Fruit fly (Drosophila melanogaster) whole organism, pupa: Measurements from ENCODE around the gene MED6.

ENCODE experiments used
- CG13204 ChIP-seq: fragments of 200-800 bp; sonication (Bioruptor generic); optimal IDR thresholded peaks from 2 replicates; lab custom pipeline; 2018; ENCODE audit warnings: missing biosample characterization, mild to moderate bottlenecking, missing genetic modification characterization, moderate library complexity
- CG15710 ChIP-seq: fragments of 200-800 bp; sonication (Bioruptor generic); optimal IDR thresholded peaks from 2 replicates; lab custom pipeline; 2018; ENCODE audit warnings: missing biosample characterization, mild to moderate bottlenecking, missing genetic modification characterization, moderate library complexity
- CG32121 ChIP-seq: fragments of 200-800 bp; sonication (Bioruptor generic); IDR thresholded peaks from 2 replicates; pipeline ENCODE4 v1.3.6; 2022; ENCODE audit warnings: missing biosample characterization, missing genetic modification characterization
- Snoo ChIP-seq: fragments of 200-800 bp; sonication (Bioruptor generic); optimal IDR thresholded peaks from 3 replicates; lab custom pipeline; 2017; ENCODE audit warnings: missing biosample characterization, mild to moderate bottlenecking, missing genetic modification characterization, inconsistent platforms

DNA sequence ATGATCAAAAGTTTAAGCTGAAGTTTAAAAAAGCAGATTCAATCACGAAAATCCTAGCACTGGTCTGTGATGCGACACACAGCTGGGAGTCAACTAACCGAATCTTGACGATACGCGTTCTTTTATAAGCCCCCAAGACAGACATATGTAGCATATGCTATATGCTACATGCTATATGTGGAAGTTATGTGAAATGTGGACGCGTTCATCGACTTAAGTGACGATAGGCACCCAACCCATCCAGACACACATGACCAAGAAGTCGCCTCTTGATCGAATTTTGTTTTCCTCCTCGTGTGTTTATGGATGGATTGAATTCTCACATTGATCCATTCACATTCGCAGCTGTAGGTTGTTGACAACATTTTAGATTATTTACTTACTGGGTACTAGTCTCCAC is 35.6 kb downstream of the MED6 start, which contains the start of gene alphaTub85E:
- TF ChIP-seq CG15710 (tag; lab: Kevin White, UChicago) (no peak), Snoo (tag; lab: Kevin White, UChicago) (no peak), CG32121 (GFP tag; lab: Robert Waterston, UW) (no peak), CG13204 (GFP tag; lab: Kevin White, UChicago) (no peak)
